Worm (Caenorhabditis elegans) whole organism, L1 larva: Measurements from ENCODE around the gene Y43C5A.2.

Experiments
- C04F5.9 ChIP-seq: sonication (generic microtip); optimal IDR thresholded peaks from 2 replicates; lab custom pipeline; 2016; ENCODE audit warnings: missing genetic modification characterization, missing compliant biosample characterization
- F16B12.6 ChIP-seq: fragments of 150-350 bp; optimal IDR thresholded peaks from 2 replicates; lab custom pipeline; 2014; ENCODE audit warnings: missing biosample characterization, missing genetic modification characterization
- Y116A8C.19 ChIP-seq: sonication (generic microtip); optimal IDR thresholded peaks from 2 replicates; lab custom pipeline; 2016; ENCODE audit warnings: missing compliant biosample characterization, missing genetic modification characterization, borderline replicate concordance
- blmp-1 ChIP-seq: fragments of 150-350 bp; optimal IDR thresholded peaks from 2 replicates; lab custom pipeline; 2014; ENCODE audit warnings: missing biosample characterization, missing genetic modification characterization
- ceh-63 ChIP-seq: fragments of 200-800 bp; sonication (Bioruptor generic); optimal IDR thresholded peaks from 2 replicates; lab custom pipeline; 2018; ENCODE audit warnings: mild to moderate bottlenecking, missing genetic modification characterization, missing compliant biosample characterization
- ceh-88 ChIP-seq: fragments of 200-800 bp; sonication (Bioruptor generic); IDR thresholded peaks from 2 replicates; pipeline ENCODE4 v1.3.6; 2022; ENCODE audit warnings: missing genetic modification characterization, missing compliant biosample characterization
- ceh-90 ChIP-seq: sonication (generic microtip); optimal IDR thresholded peaks from 2 replicates; lab custom pipeline; 2016; ENCODE audit warnings: missing genetic modification characterization, missing compliant biosample characterization
- ces-1 ChIP-seq: fragments of 150-350 bp; optimal IDR thresholded peaks from 2 replicates; lab custom pipeline; 2014; ENCODE audit warnings: missing biosample characterization, missing genetic modification reagents, missing genetic modification characterization
- dpl-1 ChIP-seq, 3 experiments: fragments of 150-350 bp in 2 of 3; sonication (generic microtip) in 1 of 3; optimal IDR thresholded peaks; 2 replicates each; lab custom pipeline; 2014 to 2017; ENCODE audit warnings: missing biosample characterization in 3 of 3, missing genetic modification characterization in 3 of 3, missing genetic modification reagents in 3 of 3
- dsc-1 ChIP-seq: sonication (generic microtip); optimal IDR thresholded peaks from 2 replicates; lab custom pipeline; 2016; ENCODE audit warnings: mild to moderate bottlenecking, missing genetic modification characterization, missing compliant biosample characterization
- efl-1 ChIP-seq, 4 experiments: fragments of 150-350 bp; optimal IDR thresholded peaks in 3 of 4; peaks in 1 of 4; 1 replicate in 1 of 4; 2 replicates in 3 of 4; lab custom pipeline; 2014; ENCODE audit warnings: missing biosample characterization in 2 of 4, missing genetic modification characterization in 2 of 4, missing genetic modification reagents in 2 of 4
- egl-13 ChIP-seq: sonication (generic microtip); optimal IDR thresholded peaks from 2 replicates; lab custom pipeline; 2016; ENCODE audit warnings: missing genotype, missing genetic modification reagents, missing genetic modification characterization, missing compliant biosample characterization
- egl-27 ChIP-seq, 2 experiments: fragments of 150-350 bp in 1 of 2; sonication (generic microtip); optimal IDR thresholded peaks; 3 replicates each; lab custom pipeline; 2017 to 2018; ENCODE audit warnings: missing biosample characterization in 2 of 2, missing genetic modification characterization in 2 of 2, missing genetic modification reagents in 2 of 2
- elt-3 ChIP-seq, 6 experiments: fragments of 150-350 bp in 1 of 6; sonication (generic microtip); optimal IDR thresholded peaks; 2 replicates each; lab custom pipeline; 2017 to 2018; ENCODE audit warnings: missing biosample characterization in 6 of 6, missing genetic modification characterization in 6 of 6, inconsistent platforms in 1 of 6
- fkh-10 ChIP-seq: sonication (generic microtip); optimal IDR thresholded peaks from 2 replicates; lab custom pipeline; 2017; ENCODE audit warnings: missing biosample characterization, missing genetic modification reagents, missing genetic modification characterization
- fkh-8 ChIP-seq: sonication (generic microtip); optimal IDR thresholded peaks from 2 replicates; lab custom pipeline; 2016; ENCODE audit warnings: mild to moderate bottlenecking, missing genetic modification characterization, missing compliant biosample characterization
- fos-1 ChIP-seq: fragments of 150-350 bp; optimal IDR thresholded peaks from 2 replicates; lab custom pipeline; 2014; ENCODE audit warnings: missing biosample characterization, missing genetic modification characterization
- hlh-17 ChIP-seq: fragments of 200-800 bp; sonication (Bioruptor generic); optimal IDR thresholded peaks from 2 replicates; lab custom pipeline; 2018; ENCODE audit warnings: missing genetic modification characterization, mild to moderate bottlenecking, missing compliant biosample characterization, moderate library complexity, borderline replicate concordance
- hlh-4 ChIP-seq: sonication (generic microtip); optimal IDR thresholded peaks from 2 replicates; lab custom pipeline; 2016; ENCODE audit warnings: mild to moderate bottlenecking, missing genetic modification characterization, missing compliant biosample characterization
- hpl-2 ChIP-seq: fragments of 150-350 bp; optimal IDR thresholded peaks from 2 replicates; lab custom pipeline; 2014; ENCODE audit warnings: missing biosample characterization, missing genetic modification reagents, missing genetic modification characterization
- isw-1 ChIP-seq: fragments of 200-800 bp; sonication (Bioruptor generic); IDR thresholded peaks from 2 replicates; pipeline ENCODE4 v1.3.6; 2022; ENCODE audit warnings: missing genetic modification characterization, missing compliant biosample characterization
- jun-1 ChIP-seq: fragments of 150-350 bp; optimal IDR thresholded peaks from 2 replicates; lab custom pipeline; 2014; ENCODE audit warnings: missing biosample characterization, missing genetic modification reagents, missing genetic modification characterization
- lin-14 ChIP-seq: fragments of 200-800 bp; sonication (Bioruptor generic); optimal IDR thresholded peaks from 2 replicates; lab custom pipeline; 2018; ENCODE audit warnings: mild to moderate bottlenecking, missing genetic modification characterization, moderate library complexity, missing compliant biosample characterization
- lin-15B ChIP-seq: fragments of 150-350 bp; sonication (generic microtip); optimal IDR thresholded peaks from 3 replicates; lab custom pipeline; 2014; ENCODE audit warnings: missing biosample characterization, missing genetic modification characterization
- lin-35 ChIP-seq, 2 experiments: fragments of 150-350 bp; optimal IDR thresholded peaks; 2 replicates each; lab custom pipeline; 2014; ENCODE audit warnings: missing biosample characterization in 2 of 2, missing genetic modification characterization in 2 of 2, missing genetic modification reagents in 2 of 2
- lin-39 ChIP-seq: fragments of 150-350 bp; optimal IDR thresholded peaks from 2 replicates; lab custom pipeline; 2014; ENCODE audit warnings: missing biosample characterization, missing genetic modification reagents, missing genetic modification characterization
- lir-3 ChIP-seq: sonication (generic microtip); optimal IDR thresholded peaks from 2 replicates; lab custom pipeline; 2016; ENCODE audit warnings: mild to moderate bottlenecking, missing genetic modification characterization, moderate library complexity, missing compliant biosample characterization; ENCODE audit not compliant: poor library complexity
- lsy-2 ChIP-seq, 2 experiments: fragments of 150-350 bp; optimal IDR thresholded peaks; 2 replicates each; lab custom pipeline; 2014; ENCODE audit warnings: missing biosample characterization in 2 of 2, missing genetic modification characterization in 2 of 2
- mdl-1 ChIP-seq, 2 experiments: fragments of 150-350 bp; optimal IDR thresholded peaks; 2 replicates each; lab custom pipeline; 2014 to 2017; ENCODE audit warnings: missing biosample characterization in 2 of 2, missing genetic modification characterization in 2 of 2, inconsistent platforms in 1 of 2
- mef-2 ChIP-seq: fragments of 150-350 bp; optimal IDR thresholded peaks from 2 replicates; lab custom pipeline; 2014; ENCODE audit warnings: missing biosample characterization, missing genetic modification characterization
- nhr-11 ChIP-seq: fragments of 150-350 bp; optimal IDR thresholded peaks from 2 replicates; lab custom pipeline; 2014; ENCODE audit warnings: missing biosample characterization, missing genetic modification characterization
- nhr-19 ChIP-seq: fragments of 200-800 bp; sonication (Bioruptor generic); conservative IDR thresholded peaks from 2 replicates; pipeline ENCODE4 v1.3.6; 2022; ENCODE audit warnings: missing genetic modification characterization, missing compliant biosample characterization
- nhr-20 ChIP-seq: sonication (generic microtip); optimal IDR thresholded peaks from 2 replicates; lab custom pipeline; 2016; ENCODE audit warnings: mild to moderate bottlenecking, missing genetic modification characterization, missing compliant biosample characterization
- nhr-237 ChIP-seq: fragments of 150-350 bp; optimal IDR thresholded peaks from 2 replicates; lab custom pipeline; 2014; ENCODE audit warnings: missing biosample characterization, missing genetic modification characterization
- nhr-28 ChIP-seq: fragments of 150-350 bp; optimal IDR thresholded peaks from 2 replicates; lab custom pipeline; 2014; ENCODE audit warnings: missing biosample characterization, missing genetic modification characterization
- nhr-71 ChIP-seq: sonication (generic microtip); optimal IDR thresholded peaks from 2 replicates; lab custom pipeline; 2016; ENCODE audit warnings: mild to moderate bottlenecking, missing genetic modification characterization, moderate library complexity, missing compliant biosample characterization
- nhr-76 ChIP-seq: sonication (generic microtip); optimal IDR thresholded peaks from 2 replicates; lab custom pipeline; 2017; ENCODE audit warnings: missing biosample characterization, missing genetic modification characterization
- nhr-77 ChIP-seq: fragments of 150-350 bp; optimal IDR thresholded peaks from 2 replicates; lab custom pipeline; 2014; ENCODE audit warnings: missing biosample characterization, missing genetic modification characterization
- nhr-84 ChIP-seq: sonication (generic microtip); optimal IDR thresholded peaks from 2 replicates; lab custom pipeline; 2017; ENCODE audit warnings: missing biosample characterization, missing genetic modification characterization
- nhr-90 ChIP-seq: sonication (generic microtip); optimal IDR thresholded peaks from 2 replicates; lab custom pipeline; 2016; ENCODE audit warnings: mild to moderate bottlenecking, missing genetic modification characterization, missing compliant biosample characterization; ENCODE audit not compliant: poor library complexity
- pax-3 ChIP-seq: fragments of 200-800 bp; sonication (Bioruptor generic); optimal IDR thresholded peaks from 2 replicates; lab custom pipeline; 2018; ENCODE audit warnings: mild to moderate bottlenecking, missing genetic modification characterization, moderate library complexity, missing compliant biosample characterization
- rnt-1 ChIP-seq: sonication (generic microtip); optimal IDR thresholded peaks from 2 replicates; lab custom pipeline; 2016; ENCODE audit warnings: mild to moderate bottlenecking, missing genetic modification characterization, moderate library complexity, missing compliant biosample characterization
- skn-1 ChIP-seq: fragments of 150-350 bp; optimal IDR thresholded peaks from 2 replicates; lab custom pipeline; 2014; ENCODE audit warnings: missing biosample characterization, missing genetic modification characterization
- snpc-4 ChIP-seq: fragments of 150-350 bp; optimal IDR thresholded peaks from 2 replicates; lab custom pipeline; 2014; ENCODE audit warnings: missing biosample characterization, missing genetic modification characterization
- snu-23 ChIP-seq: sonication (generic microtip); optimal IDR thresholded peaks from 2 replicates; lab custom pipeline; 2016; ENCODE audit warnings: missing genetic modification characterization, missing compliant biosample characterization
- sptf-1 ChIP-seq: fragments of 150-350 bp; optimal IDR thresholded peaks from 2 replicates; lab custom pipeline; 2014; ENCODE audit warnings: missing biosample characterization, missing genetic modification characterization
- unc-30 ChIP-seq: sonication (generic microtip); optimal IDR thresholded peaks from 2 replicates; lab custom pipeline; 2017; ENCODE audit warnings: missing biosample characterization, missing genetic modification characterization
- unc-98 ChIP-seq: fragments of 200-800 bp; sonication (Bioruptor generic); IDR thresholded peaks from 2 replicates; pipeline ENCODE4 v1.3.6; 2022; ENCODE audit warnings: missing genetic modification characterization, missing compliant biosample characterization
- vab-15 ChIP-seq: sonication (generic microtip); optimal IDR thresholded peaks from 2 replicates; lab custom pipeline; 2017; ENCODE audit warnings: missing genotype, mild to moderate bottlenecking, missing genetic modification characterization, missing compliant biosample characterization
- xbp-1 ChIP-seq: sonication (generic microtip); optimal IDR thresholded peaks from 2 replicates; lab custom pipeline; 2016; ENCODE audit warnings: missing genetic modification characterization, missing compliant biosample characterization
- zag-1 ChIP-seq: fragments of 150-350 bp; optimal IDR thresholded peaks from 2 replicates; lab custom pipeline; 2014; ENCODE audit warnings: missing biosample characterization, missing genetic modification characterization
- ztf-4 ChIP-seq: fragments of 150-350 bp; optimal IDR thresholded peaks from 2 replicates; lab custom pipeline; 2014; ENCODE audit warnings: missing biosample characterization, missing genetic modification characterization

Gene Y43C5A.2

ce11 chrIV:10252350-10252792 lies 17.3 kb upstream of the Y43C5A.2 start:
- TF ChIP-seq C04F5.9 (tag; lab: Kevin White, UChicago) (no peak), nhr-76 (tag; lab: Kevin White, UChicago) (no peak), F16B12.6 (tag; lab: Kevin White, UChicago) (peak; percentile 9), vab-15 (tag; lab: Kevin White, UChicago) (peak; percentile 19), hpl-2 (peak; percentile 23), blmp-1 (tag; lab: Kevin White, UChicago) (peak; percentile 96), nhr-28 (tag; lab: Kevin White, UChicago) (no peak), nhr-20 (tag; lab: Kevin White, UChicago) (peak; percentile 96), skn-1 (tag; lab: Kevin White, UChicago) (peak; percentile 67), ceh-90 (tag; lab: Kevin White, UChicago) (no peak), nhr-71 (tag; lab: Kevin White, UChicago) (peak; percentile 99), efl-1 (optimal IDR thresholded peaks at IDR 0.05; lab: Kevin White, UChicago) (peak; percentile 77 to 84), efl-1 (GFP tag; optimal IDR thresholded peaks at IDR 0.05 in 1 of 2; lab: Kevin White, UChicago) (peak; percentile 60 to 95), snu-23 (GFP tag; lab: Kevin White, UChicago) (peak; percentile 95), fos-1 (tag; lab: Kevin White, UChicago) (peak; percentile 60), isw-1 (GFP tag; lab: Robert Waterston, UW) (peak; percentile 83), pax-3 (tag; lab: Kevin White, UChicago) (peak; percentile 87), egl-27 (tag; optimal IDR thresholded peaks at IDR 0.05; lab: Kevin White, UChicago) (peak; percentile 36 to 65), Y116A8C.19 (tag; lab: Kevin White, UChicago) (no peak), ces-1 (GFP tag; lab: Kevin White, UChicago) (no peak), nhr-84 (tag; lab: Kevin White, UChicago) (no peak), unc-98 (GFP tag; lab: Robert Waterston, UW) (peak; percentile 48; the same call in 1 of the 2 replicates), xbp-1 (tag; lab: Kevin White, UChicago) (peak; percentile 91), unc-30 (tag; lab: Kevin White, UChicago) (no peak), lin-39 (tag; lab: Kevin White, UChicago) (peak; percentile 40), jun-1 (tag; lab: Kevin White, UChicago) (peak; percentile 84), sptf-1 (tag; lab: Kevin White, UChicago) (no peak), mef-2 (tag; lab: Kevin White, UChicago) (peak; percentile 70), nhr-11 (tag; lab: Kevin White, UChicago) (peak; percentile 91), lsy-2 (tag; optimal IDR thresholded peaks at IDR 0.05; lab: Kevin White, UChicago) (peak; percentile 88 to 90), fkh-8 (tag; lab: Kevin White, UChicago) (peak; percentile 98), mdl-1 (tag; optimal IDR thresholded peaks at IDR 0.05; lab: Kevin White, UChicago) (peak; percentile 82 to 92), elt-3 (tag; optimal IDR thresholded peaks at IDR 0.05; lab: Kevin White, UChicago) (peak in 1 of 6 experiments; percentile 60), lin-14 (GFP tag; lab: Kevin White, UChicago) (peak; percentile 100), nhr-19 (GFP tag; lab: Robert Waterston, UW) (peak; percentile 91), snpc-4 (peak; percentile 32), hlh-17 (GFP tag; lab: Kevin White, UChicago) (no peak), zag-1 (tag; lab: Kevin White, UChicago) (peak; percentile 67), ceh-63 (GFP tag; lab: Kevin White, UChicago) (no peak), dsc-1 (tag; lab: Kevin White, UChicago) (peak; percentile 97), ztf-4 (peak; percentile 91), egl-13 (tag; lab: Kevin White, UChicago) (peak; percentile 97), fkh-10 (GFP tag; lab: Kevin White, UChicago) (peak; percentile 93), nhr-237 (tag; lab: Kevin White, UChicago) (peak; percentile 78), nhr-90 (tag; lab: Kevin White, UChicago) (peak; percentile 80), nhr-77 (tag; lab: Kevin White, UChicago) (peak; percentile 82), lin-15B (tag; lab: Kevin White, UChicago) (no peak), dpl-1 (GFP tag; optimal IDR thresholded peaks at IDR 0.05; lab: Kevin White, UChicago) (peak; percentile 37 to 59 (median 58)), lin-35 (GFP tag; optimal IDR thresholded peaks at IDR 0.05; lab: Kevin White, UChicago) (peak; percentile 76 to 77), lir-3 (tag; lab: Kevin White, UChicago) (peak; percentile 75), rnt-1 (tag; lab: Kevin White, UChicago) (peak; percentile 86), hlh-4 (tag; lab: Kevin White, UChicago) (no peak), ceh-88 (GFP tag; lab: Robert Waterston, UW) (peak; percentile 72)
